Fruit fly (Drosophila melanogaster) whole organism, wandering third instar larva: ENCODE results near the gene DCX-EMAP.

ENCODE experiments used
- Abd-B ChIP-seq: fragments of >200 bp; optimal IDR thresholded peaks from 2 replicates; lab custom pipeline; 2017; ENCODE audit warnings: missing biosample characterization, missing genetic modification characterization
- CG32264 ChIP-seq: fragments of 200-800 bp; sonication (Bioruptor generic); optimal IDR thresholded peaks from 2 replicates; lab custom pipeline; 2016; ENCODE audit warnings: missing biosample characterization, missing genetic modification characterization
- CG9705 ChIP-seq: fragments of 200-800 bp; sonication (Bioruptor generic); optimal IDR thresholded peaks from 2 replicates; lab custom pipeline; 2018; ENCODE audit warnings: missing biosample characterization, mild to moderate bottlenecking, missing genetic modification characterization
- CrebA ChIP-seq: fragments of 200-800 bp; sonication (Bioruptor generic); optimal IDR thresholded peaks from 2 replicates; lab custom pipeline; 2016; ENCODE audit warnings: missing biosample characterization, mild to moderate bottlenecking, missing genetic modification characterization, borderline replicate concordance
- Dfd ChIP-seq: fragments of >200 bp; optimal IDR thresholded peaks from 2 replicates; lab custom pipeline; 2017; ENCODE audit warnings: missing biosample characterization, missing genetic modification characterization
- Dif ChIP-seq: fragments of 200-275, 200-300 bp; sonication (Bioruptor generic); optimal IDR thresholded peaks from 2 replicates; lab custom pipeline; 2018; ENCODE audit warnings: missing biosample characterization, missing genetic modification characterization; ENCODE audit not compliant: partially characterized antibody
- GATAd ChIP-seq: sonication (Bioruptor generic); optimal IDR thresholded peaks from 2 replicates; lab custom pipeline; 2016; ENCODE audit warnings: missing biosample characterization, missing genetic modification characterization
- HLH106 ChIP-seq: fragments of 200-800 bp; optimal IDR thresholded peaks from 3 replicates; lab custom pipeline; 2019; ENCODE audit warnings: missing biosample characterization, mild to moderate bottlenecking, missing genetic modification characterization, moderate library complexity
- Hnf4 ChIP-seq: fragments of 200-800 bp; sonication (Bioruptor generic); optimal IDR thresholded peaks from 2 replicates; lab custom pipeline; 2016; ENCODE audit warnings: missing biosample characterization, mild to moderate bottlenecking, missing genetic modification characterization
- Hr78 ChIP-seq: fragments of >200 bp; optimal IDR thresholded peaks from 2 replicates; lab custom pipeline; 2017; ENCODE audit warnings: missing biosample characterization, missing genetic modification characterization
- Hr83 ChIP-seq: fragments of 200-300 bp; sonication (Bioruptor generic); optimal IDR thresholded peaks from 2 replicates; lab custom pipeline; 2016; ENCODE audit warnings: missing biosample characterization, mild to moderate bottlenecking, missing genetic modification characterization, moderate library complexity; ENCODE audit not compliant: poor library complexity, severe bottlenecking
- Jra ChIP-seq: sonication (Bioruptor generic); optimal IDR thresholded peaks from 2 replicates; lab custom pipeline; 2016; ENCODE audit warnings: missing biosample characterization, missing genetic modification characterization
- Mio ChIP-seq: sonication (Bioruptor generic); optimal IDR thresholded peaks from 2 replicates; lab custom pipeline; 2016; ENCODE audit warnings: missing biosample characterization, missing genetic modification characterization
- Myc ChIP-seq: fragments of >200 bp; optimal IDR thresholded peaks from 2 replicates; lab custom pipeline; 2017
- N ChIP-seq: fragments of >200 bp; optimal IDR thresholded peaks from 2 replicates; lab custom pipeline; 2018; ENCODE audit warnings: missing biosample characterization, missing external identifiers, missing genetic modification characterization
- OdsH ChIP-seq: fragments of 200-800 bp; sonication (Bioruptor generic); optimal IDR thresholded peaks from 2 replicates; lab custom pipeline; 2016; ENCODE audit warnings: missing biosample characterization, mild to moderate bottlenecking, missing genetic modification characterization
- Rel ChIP-seq, 2 experiments: fragments of 200-800 bp; sonication (Bioruptor generic) in 1 of 2; optimal IDR thresholded peaks; 2 replicates in 1 of 2; 3 replicates in 1 of 2; lab custom pipeline; 2016 to 2019; ENCODE audit warnings: mild to moderate bottlenecking in 2 of 2, missing biosample characterization in 2 of 2, missing genetic modification characterization in 2 of 2, moderate library complexity in 1 of 2
- Sp1 ChIP-seq: fragments of 200-800 bp; sonication (Bioruptor generic); optimal IDR thresholded peaks from 3 replicates; lab custom pipeline; 2019; ENCODE audit warnings: missing biosample characterization, mild to moderate bottlenecking, missing genetic modification characterization, moderate library complexity
- Vsx2 ChIP-seq: fragments of 200-300, 225-300 bp; sonication (Bioruptor generic); optimal IDR thresholded peaks from 2 replicates; lab custom pipeline; 2018; ENCODE audit warnings: missing biosample characterization, missing genetic modification characterization; ENCODE audit not compliant: partially characterized antibody
- br ChIP-seq: fragments of 200-800 bp; sonication (Bioruptor generic); optimal IDR thresholded peaks from 2 replicates; lab custom pipeline; 2016; ENCODE audit warnings: missing biosample characterization, missing genetic modification characterization
- brk ChIP-seq: fragments of 200-800 bp; sonication (Bioruptor generic); optimal IDR thresholded peaks from 2 replicates; lab custom pipeline; 2016; ENCODE audit warnings: missing biosample characterization, mild to moderate bottlenecking, missing genetic modification characterization
- dl ChIP-seq, 2 experiments: fragments of 175-275, 200-275 bp in 1 of 2; fragments of 200-275 bp in 1 of 2; sonication (Bioruptor generic); optimal IDR thresholded peaks; lab custom pipeline; 2018; ENCODE audit warnings: mild to moderate bottlenecking in 2 of 2, missing biosample characterization in 2 of 2, missing genetic modification characterization in 2 of 2, moderate library complexity in 2 of 2; ENCODE audit not compliant: partially characterized antibody in 2 of 2, insufficient read depth in 1 of 2
- dmrt93B ChIP-seq: fragments of 200-800 bp; sonication (Bioruptor generic); optimal IDR thresholded peaks from 2 replicates; lab custom pipeline; 2018; ENCODE audit warnings: missing biosample characterization, mild to moderate bottlenecking, missing genetic modification characterization
- dsf ChIP-seq: sonication (Bioruptor generic); optimal IDR thresholded peaks from 2 replicates; lab custom pipeline; 2016; ENCODE audit warnings: missing biosample characterization, missing genetic modification characterization, borderline replicate concordance
- ey ChIP-seq: fragments of 200-800 bp; sonication (Bioruptor generic); optimal IDR thresholded peaks from 2 replicates; lab custom pipeline; 2016; ENCODE audit warnings: missing biosample characterization, missing genetic modification characterization
- foxo ChIP-seq, 2 experiments: fragments of 200-800 bp; sonication (Bioruptor generic); optimal IDR thresholded peaks; 2 replicates in 1 of 2; 3 replicates in 1 of 2; lab custom pipeline; 2016 to 2017; ENCODE audit warnings: missing biosample characterization in 2 of 2, missing genetic modification characterization in 2 of 2
- fru ChIP-seq: fragments of 200-800 bp; sonication (Bioruptor generic); optimal IDR thresholded peaks from 3 replicates; lab custom pipeline; 2016; ENCODE audit warnings: missing biosample characterization, mild to moderate bottlenecking, missing genetic modification characterization
- h ChIP-seq: fragments of 200-800 bp; sonication (Bioruptor generic); optimal IDR thresholded peaks from 3 replicates; lab custom pipeline; 2016; ENCODE audit warnings: missing biosample characterization, mild to moderate bottlenecking, missing genetic modification characterization
- jim ChIP-seq: fragments of 175-275, 200-325 bp; sonication (Bioruptor generic); optimal IDR thresholded peaks from 2 replicates; lab custom pipeline; 2016; ENCODE audit warnings: missing biosample characterization, mild to moderate bottlenecking, missing genetic modification characterization
- lola ChIP-seq: fragments of >200 bp; optimal IDR thresholded peaks from 2 replicates; lab custom pipeline; 2017; ENCODE audit warnings: missing biosample characterization, missing genetic modification characterization
- pan ChIP-seq: fragments of >200 bp; optimal IDR thresholded peaks from 2 replicates; lab custom pipeline; 2017
- psq ChIP-seq: fragments of 200-800 bp; sonication (Bioruptor generic); optimal IDR thresholded peaks from 3 replicates; lab custom pipeline; 2017; ENCODE audit warnings: missing biosample characterization, mild to moderate bottlenecking, missing genetic modification characterization, moderate library complexity
- rgr ChIP-seq: fragments of 200-800 bp; sonication (Bioruptor generic); optimal IDR thresholded peaks from 3 replicates; lab custom pipeline; 2016; ENCODE audit warnings: missing biosample characterization, mild to moderate bottlenecking, missing genetic modification characterization
- sage ChIP-seq: fragments of 200-800 bp; sonication (Bioruptor generic); optimal IDR thresholded peaks from 2 replicates; lab custom pipeline; 2016; ENCODE audit warnings: missing biosample characterization, mild to moderate bottlenecking, missing genetic modification characterization
- sv ChIP-seq: fragments of 200-800 bp; sonication (Bioruptor generic); optimal IDR thresholded peaks from 3 replicates; lab custom pipeline; 2016; ENCODE audit warnings: missing biosample characterization, missing genetic modification characterization
- tai ChIP-seq: sonication (Bioruptor generic); optimal IDR thresholded peaks from 2 replicates; lab custom pipeline; 2016; ENCODE audit warnings: missing biosample characterization, missing genetic modification characterization
- usp ChIP-seq: fragments of >200 bp; optimal IDR thresholded peaks from 2 replicates; lab custom pipeline; 2017; ENCODE audit warnings: missing biosample characterization, missing genetic modification characterization
- woc ChIP-seq: sonication (Bioruptor generic); optimal IDR thresholded peaks from 2 replicates; lab custom pipeline; 2016; ENCODE audit warnings: missing biosample characterization, mild to moderate bottlenecking, missing genetic modification characterization

DCX-EMAP gene

DNA sequence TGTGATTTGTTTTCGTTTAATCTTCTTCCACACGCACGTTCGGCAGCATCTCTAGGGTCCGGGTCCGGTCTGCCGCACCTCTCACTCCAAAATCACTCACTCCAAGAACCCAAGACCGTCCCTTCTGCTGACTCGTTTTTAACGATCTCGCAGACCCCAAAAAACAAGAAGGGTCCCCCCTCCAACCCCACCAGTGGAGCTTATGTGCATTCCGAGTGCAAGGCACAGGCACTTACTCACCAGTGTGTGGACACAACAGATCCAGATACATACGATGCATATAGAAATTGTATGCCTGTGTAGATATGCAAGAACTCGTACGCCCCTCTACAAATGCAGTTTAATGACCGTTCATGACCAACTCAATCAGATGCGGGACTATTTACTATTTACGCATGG, 74.9 kb downstream of the DCX-EMAP start:
- peak; percentile 79 for TF ChIP-seq Vsx2 (GFP tag; lab: Kevin White, UChicago)
- TF ChIP-seq fru (GFP tag; lab: Kevin White, UChicago) = peak; percentile 64
- no peak for TF ChIP-seq lola (GFP tag; lab: Kevin White, UChicago)
- no peak for TF ChIP-seq Mio (GFP tag; lab: Kevin White, UChicago)
- no peak for TF ChIP-seq woc
- no peak for TF ChIP-seq Abd-B (GFP tag; lab: Kevin White, UChicago)
- TF ChIP-seq Hr78 (GFP tag; lab: Kevin White, UChicago) = no peak
- TF ChIP-seq pan (lab: Kevin White, UChicago) = no peak
- no peak for TF ChIP-seq Rel (GFP tag; optimal IDR thresholded peaks at IDR 0.05; lab: Kevin White, UChicago)
- TF ChIP-seq Rel (tag; optimal IDR thresholded peaks at IDR 0.05; lab: Kevin White, UChicago) = no peak
- TF ChIP-seq ey (GFP tag; lab: Kevin White, UChicago) = no peak
- TF ChIP-seq dl (GFP tag; optimal IDR thresholded peaks at IDR 0.05; lab: Kevin White, UChicago; ENCODE audit: insufficient read depth in 1 of 2, partially characterized antibody in 2 of 2) = peak in 1 of 2 experiments; percentile 49
- peak; percentile 79 for TF ChIP-seq Dif
- no peak for TF ChIP-seq jim (GFP tag; lab: Kevin White, UChicago)
- no peak for TF ChIP-seq foxo (GFP tag; optimal IDR thresholded peaks at IDR 0.05; lab: Kevin White, UChicago)
- no peak for TF ChIP-seq CG32264 (GFP tag; lab: Kevin White, UChicago)
- peak; percentile 3 for TF ChIP-seq br
- TF ChIP-seq CrebA = peak; percentile 5
- TF ChIP-seq Hr83 (GFP tag; lab: Kevin White, UChicago) = peak; percentile 72
- no peak for TF ChIP-seq sv
- peak; percentile 47 for TF ChIP-seq psq (GFP tag; lab: Kevin White, UChicago)

DNA sequence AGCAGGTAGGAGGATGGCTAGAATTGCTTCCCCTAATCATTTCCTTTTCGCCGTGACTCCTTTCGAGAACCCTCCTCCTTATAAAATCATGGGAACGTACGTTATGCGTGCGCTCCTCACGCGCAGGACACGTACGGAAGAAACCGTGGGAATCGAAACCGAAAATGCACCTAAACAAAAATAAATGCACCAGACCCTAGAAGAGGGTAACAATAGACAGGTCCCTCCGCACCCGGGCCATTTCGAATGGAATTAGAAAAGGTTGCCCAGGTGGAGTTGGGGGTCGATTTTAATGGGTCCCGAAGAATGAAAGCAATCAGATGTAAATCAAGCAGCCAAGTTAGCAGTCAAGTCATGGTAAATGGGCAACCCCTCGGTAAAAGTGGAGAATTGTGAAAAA, 75.7 kb downstream of the DCX-EMAP start, which contains the start of gene CG3349:
TSS of gene CG3349 (plus strand) at position 289 of the 400 bp plus-strand sequence.
- TF ChIP-seq CrebA (no peak), sv (no peak), br (no peak), h (GFP tag; lab: Kevin White, UChicago) (no peak), Jra (GFP tag; lab: Kevin White, UChicago) (no peak), Hnf4 (GFP tag; lab: Kevin White, UChicago) (no peak), Hr78 (GFP tag; lab: Kevin White, UChicago) (no peak)

DNA sequence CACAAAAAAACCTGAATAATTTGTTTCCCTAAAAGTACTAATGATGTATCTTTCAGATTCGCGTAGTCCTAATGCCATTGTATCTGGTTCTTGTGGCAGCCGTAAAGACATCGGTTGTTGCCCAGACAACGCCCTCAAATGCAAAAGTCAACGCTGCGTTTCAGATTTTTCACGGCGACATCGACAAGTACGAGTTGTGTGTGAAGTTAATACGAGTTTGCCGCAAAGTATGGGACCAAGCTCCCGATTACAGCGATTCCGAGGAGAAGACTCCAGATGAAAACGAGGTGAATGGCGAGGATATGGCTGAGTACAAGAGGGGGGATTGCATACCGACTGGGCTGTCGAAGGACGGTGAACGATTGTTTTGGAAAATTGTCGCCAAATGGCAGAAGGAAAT, 76.4 kb downstream of the DCX-EMAP start:
- no peak for TF ChIP-seq jim (GFP tag; lab: Kevin White, UChicago)
- no peak for TF ChIP-seq lola (GFP tag; lab: Kevin White, UChicago)
- TF ChIP-seq rgr (GFP tag; lab: Kevin White, UChicago) = no peak
- no peak for TF ChIP-seq usp (GFP tag; lab: Kevin White, UChicago)
- no peak for TF ChIP-seq Rel (GFP tag; optimal IDR thresholded peaks at IDR 0.05; lab: Kevin White, UChicago)
- TF ChIP-seq Rel (tag; optimal IDR thresholded peaks at IDR 0.05; lab: Kevin White, UChicago) = no peak
- no peak for TF ChIP-seq Mio (GFP tag; lab: Kevin White, UChicago)
- TF ChIP-seq Myc (lab: Kevin White, UChicago) = no peak
- no peak for TF ChIP-seq fru (GFP tag; lab: Kevin White, UChicago)

DNA sequence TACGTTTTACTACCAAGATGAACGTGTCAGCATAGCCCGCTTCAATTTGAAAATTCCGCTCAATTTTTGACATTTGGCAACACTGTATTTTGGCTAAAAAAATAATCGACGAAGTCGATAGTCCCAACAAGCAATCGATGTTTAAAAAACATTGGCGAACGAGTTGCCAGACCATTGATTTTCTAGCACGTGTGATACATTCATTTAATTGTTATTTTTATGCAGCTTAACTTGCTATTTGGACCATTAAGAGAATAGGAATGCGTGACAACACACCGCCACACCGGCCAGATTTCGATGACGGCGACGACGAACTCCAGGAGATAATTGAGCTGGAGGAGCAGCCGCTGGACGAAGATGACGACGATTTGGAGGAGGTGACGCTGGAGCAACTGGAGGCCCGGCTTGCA, 79.1 kb downstream of the DCX-EMAP start, which contains the start of gene CG5114:
TSS of gene CG5114 (plus strand) at position 161 of the 410 bp plus-strand sequence.
- TF ChIP-seq Rel (GFP tag; optimal IDR thresholded peaks at IDR 0.05; lab: Kevin White, UChicago) = no peak
- TF ChIP-seq Rel (tag; optimal IDR thresholded peaks at IDR 0.05; lab: Kevin White, UChicago) = no peak
- no peak for TF ChIP-seq Dfd (GFP tag; lab: Kevin White, UChicago)
- TF ChIP-seq Hr78 (GFP tag; lab: Kevin White, UChicago) = no peak
- TF ChIP-seq Vsx2 (GFP tag; lab: Kevin White, UChicago) = no peak
- peak; percentile 65 for TF ChIP-seq tai (GFP tag; lab: Kevin White, UChicago)
- no peak for TF ChIP-seq pan (lab: Kevin White, UChicago)
- peak; percentile 48 for TF ChIP-seq rgr (GFP tag; lab: Kevin White, UChicago)
- TF ChIP-seq lola (GFP tag; lab: Kevin White, UChicago) = no peak
- TF ChIP-seq OdsH = no peak
- peak in 1 of 2 experiments; percentile 46 for TF ChIP-seq foxo (GFP tag; optimal IDR thresholded peaks at IDR 0.05; lab: Kevin White, UChicago)
- no peak for TF ChIP-seq dsf (GFP tag; lab: Kevin White, UChicago)
- peak; percentile 35 for TF ChIP-seq br
- TF ChIP-seq Sp1 (GFP tag; lab: Kevin White, UChicago) = no peak
- TF ChIP-seq usp (GFP tag; lab: Kevin White, UChicago) = no peak
- no peak for TF ChIP-seq Mio (GFP tag; lab: Kevin White, UChicago)
- no peak for TF ChIP-seq Jra (GFP tag; lab: Kevin White, UChicago)
- TF ChIP-seq psq (GFP tag; lab: Kevin White, UChicago) = no peak
- peak; percentile 30 for TF ChIP-seq CG9705
- TF ChIP-seq GATAd (GFP tag; lab: Kevin White, UChicago) = no peak
- TF ChIP-seq Hr83 (GFP tag; lab: Kevin White, UChicago) = peak; percentile 62
- TF ChIP-seq sage (GFP tag; lab: Kevin White, UChicago) = no peak
- TF ChIP-seq HLH106 = peak; percentile 34
- TF ChIP-seq Dif = no peak
- no peak for TF ChIP-seq CG32264 (GFP tag; lab: Kevin White, UChicago)
- TF ChIP-seq jim (GFP tag; lab: Kevin White, UChicago) = no peak
- no peak for TF ChIP-seq N
- no peak for TF ChIP-seq dmrt93B
- peak; percentile 58 for TF ChIP-seq h (GFP tag; lab: Kevin White, UChicago)
- peak; percentile 14 for TF ChIP-seq ey (GFP tag; lab: Kevin White, UChicago)
- no peak for TF ChIP-seq CrebA
- peak; percentile 31 for TF ChIP-seq brk (GFP tag; lab: Kevin White, UChicago)
- TF ChIP-seq Hnf4 (GFP tag; lab: Kevin White, UChicago) = peak; percentile 73
- TF ChIP-seq Myc (lab: Kevin White, UChicago) = peak; percentile 42
- peak; percentile 16 for TF ChIP-seq fru (GFP tag; lab: Kevin White, UChicago)
- no peak for TF ChIP-seq woc
- TF ChIP-seq dl (GFP tag; optimal IDR thresholded peaks at IDR 0.05; lab: Kevin White, UChicago; ENCODE audit: insufficient read depth in 1 of 2, partially characterized antibody in 2 of 2) = no peak
